Worm (Caenorhabditis elegans) whole organism, early embryonic: ENCODE measurements around the gene R53.4.

Source experiments
- B0310.2 ChIP-seq: sonication (generic microtip); optimal IDR thresholded peaks from 2 replicates; lab custom pipeline; 2016; ENCODE audit warnings: mild to moderate bottlenecking, missing genetic modification characterization, missing compliant biosample characterization
- F13C5.2 ChIP-seq: sonication (generic microtip); optimal IDR thresholded peaks from 2 replicates; lab custom pipeline; 2017; ENCODE audit warnings: mild to moderate bottlenecking, missing genetic modification characterization, inconsistent platforms, missing compliant biosample characterization
- aly-1 ChIP-seq: sonication (generic microtip); optimal IDR thresholded peaks from 2 replicates; lab custom pipeline; 2016; ENCODE audit warnings: missing genetic modification characterization, missing compliant biosample characterization
- ama-1 ChIP-seq: fragments of 150-350 bp; optimal IDR thresholded peaks from 2 replicates; lab custom pipeline; 2014
- ceh-13 ChIP-seq: fragments of 200-800 bp; sonication (Bioruptor generic); optimal IDR thresholded peaks from 2 replicates; lab custom pipeline; 2018; ENCODE audit warnings: mild to moderate bottlenecking, missing genetic modification characterization, missing compliant biosample characterization
- ets-7 ChIP-seq: sonication (generic microtip); optimal IDR thresholded peaks from 2 replicates; lab custom pipeline; 2016; ENCODE audit warnings: missing genotype, missing genetic modification characterization, missing compliant biosample characterization
- flt-1 ChIP-seq: fragments of 200-800 bp; sonication (Bioruptor generic); IDR thresholded peaks from 2 replicates; pipeline ENCODE4 v1.3.6; 2022; ENCODE audit warnings: missing genetic modification characterization, missing compliant biosample characterization
- hmg-4 ChIP-seq: fragments of 200-800 bp; sonication (Bioruptor generic); optimal IDR thresholded peaks from 2 replicates; lab custom pipeline; 2018; ENCODE audit warnings: mild to moderate bottlenecking, missing genetic modification characterization, missing compliant biosample characterization
- hnd-1 ChIP-seq: sonication (generic microtip); optimal IDR thresholded peaks from 2 replicates; lab custom pipeline; 2016; ENCODE audit warnings: missing genetic modification characterization, missing compliant biosample characterization
- sea-1 ChIP-seq: fragments of 200-800 bp; sonication (Bioruptor generic); conservative IDR thresholded peaks from 2 replicates; pipeline ENCODE4 v1.3.6; 2022; ENCODE audit warnings: missing genetic modification characterization, missing compliant biosample characterization
- tbx-11 ChIP-seq: fragments of 200-800 bp; sonication (Bioruptor generic); IDR thresholded peaks from 2 replicates; pipeline ENCODE4 v1.3.6; 2022; ENCODE audit warnings: missing genetic modification characterization, missing compliant biosample characterization
- tra-4 ChIP-seq: sonication (generic microtip); optimal IDR thresholded peaks from 2 replicates; lab custom pipeline; 2017; ENCODE audit warnings: missing genetic modification characterization, missing compliant biosample characterization

DNA sequence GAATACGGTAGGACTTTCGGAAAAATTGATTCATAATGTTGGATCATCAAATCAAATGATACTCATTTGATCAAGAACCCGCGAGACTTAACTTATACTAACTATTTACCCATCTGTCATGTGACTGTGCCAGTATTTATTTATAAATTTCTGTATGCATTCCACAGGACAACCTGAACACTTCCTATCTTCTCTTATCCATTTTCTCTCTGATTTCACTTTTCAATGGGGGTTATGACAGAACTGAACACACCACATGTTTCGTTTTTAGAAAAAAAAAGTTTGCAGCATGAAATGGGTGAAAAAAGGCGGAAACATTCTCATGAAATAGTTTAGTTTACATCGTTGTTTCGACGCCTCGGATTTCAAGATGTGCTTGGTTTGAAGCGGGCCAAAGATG, 49.7 kb upstream of the R53.4 start:
- TF ChIP-seq ets-7 (tag; lab: Kevin White, UChicago) (no peak), ama-1 (lab: Kevin White, UChicago) (no peak), F13C5.2 (tag; lab: Kevin White, UChicago) (no peak), B0310.2 (tag; lab: Kevin White, UChicago) (no peak), flt-1 (no peak), tbx-11 (no peak), ceh-13 (GFP tag; lab: Kevin White, UChicago) (no peak), hmg-4 (no peak), aly-1 (tag; lab: Kevin White, UChicago) (no peak), sea-1 (no peak), hnd-1 (tag; lab: Kevin White, UChicago) (no peak), tra-4 (tag; lab: Kevin White, UChicago) (no peak)
